Fruit fly (Drosophila melanogaster): ENCODE data around the gene Cpr30F.

Gene Cpr30F

DNA sequence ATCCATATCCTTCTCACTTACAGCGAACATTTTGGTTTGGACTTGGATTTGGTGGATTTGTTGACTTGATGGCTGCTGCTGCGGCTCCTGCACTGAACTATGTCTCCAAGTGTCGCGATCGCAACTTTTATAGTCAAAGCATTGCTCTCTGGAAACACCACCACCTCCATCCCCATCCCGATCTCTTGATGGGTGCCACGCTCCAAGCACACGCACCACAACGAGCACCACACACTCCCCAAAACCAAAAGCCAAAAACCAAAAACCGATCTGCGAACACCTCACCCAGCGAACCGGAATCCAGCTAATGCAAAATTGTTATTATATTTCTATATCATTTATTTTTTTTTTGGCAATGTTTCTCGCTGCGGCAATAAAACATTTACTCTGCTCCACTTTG, at the start of gene Cpr30F:
Gene Cpr30F (minus strand): TSS at position 101 of the 400 bp plus-strand sequence.
- TF ChIP-seq Myc (optimal IDR thresholded peaks at IDR 0.05): no peak
- no peak for TF ChIP-seq Sin3A (optimal IDR thresholded peaks at IDR 0.05)
- TF ChIP-seq psq (optimal IDR thresholded peaks at IDR 0.05): no peak
- no peak for TF ChIP-seq ttk (optimal IDR thresholded peaks at IDR 0.05)
- no peak for TF ChIP-seq h (optimal IDR thresholded peaks at IDR 0.05)
- no peak for TF ChIP-seq insv (optimal IDR thresholded peaks at IDR 0.05)

DNA sequence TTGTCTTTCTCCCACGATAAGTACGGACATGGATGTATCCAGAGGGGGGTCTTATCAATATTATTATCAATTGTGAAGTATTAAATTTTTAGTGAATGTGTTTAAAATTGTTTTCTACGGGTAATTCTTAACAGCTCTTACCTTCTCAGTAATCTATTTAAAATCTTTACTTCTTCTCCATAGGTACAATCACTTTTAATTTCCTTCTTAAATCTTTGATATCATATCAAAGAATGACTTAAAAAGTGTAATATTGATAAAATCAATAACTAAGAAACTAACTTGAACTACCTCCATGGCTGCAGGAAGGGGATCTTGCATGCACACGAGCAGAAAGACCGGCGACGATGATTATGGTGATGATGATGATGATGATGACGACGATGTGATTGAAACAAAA, 49.6 kb upstream of the Cpr30F start:
- TF ChIP-seq ttk (optimal IDR thresholded peaks at IDR 0.05) (no peak), h (optimal IDR thresholded peaks at IDR 0.05) (no peak), Myc (optimal IDR thresholded peaks at IDR 0.05) (no peak), Sin3A (optimal IDR thresholded peaks at IDR 0.05) (no peak), psq (optimal IDR thresholded peaks at IDR 0.05) (no peak)

DNA sequence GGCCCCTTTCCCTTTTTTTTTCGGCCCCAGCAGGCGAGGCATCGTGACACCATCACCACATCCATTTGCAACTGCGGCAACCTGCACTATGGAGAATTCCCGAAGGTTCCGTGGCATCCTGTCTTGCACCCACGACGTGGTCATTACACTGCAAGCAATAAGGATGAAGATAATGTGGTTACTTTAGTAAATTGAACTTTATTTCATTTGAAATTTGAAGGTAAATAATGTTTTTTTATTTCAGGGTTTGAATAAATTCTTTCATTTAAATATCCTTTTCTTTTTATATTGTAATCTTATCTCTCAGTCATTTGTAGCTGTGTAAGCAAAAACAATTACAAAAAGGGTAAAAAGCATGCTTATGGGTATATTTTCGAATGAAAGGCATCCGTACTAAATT, 48.8 kb upstream of the Cpr30F start:
- no peak for TF ChIP-seq Myc (optimal IDR thresholded peaks at IDR 0.05)

DNA sequence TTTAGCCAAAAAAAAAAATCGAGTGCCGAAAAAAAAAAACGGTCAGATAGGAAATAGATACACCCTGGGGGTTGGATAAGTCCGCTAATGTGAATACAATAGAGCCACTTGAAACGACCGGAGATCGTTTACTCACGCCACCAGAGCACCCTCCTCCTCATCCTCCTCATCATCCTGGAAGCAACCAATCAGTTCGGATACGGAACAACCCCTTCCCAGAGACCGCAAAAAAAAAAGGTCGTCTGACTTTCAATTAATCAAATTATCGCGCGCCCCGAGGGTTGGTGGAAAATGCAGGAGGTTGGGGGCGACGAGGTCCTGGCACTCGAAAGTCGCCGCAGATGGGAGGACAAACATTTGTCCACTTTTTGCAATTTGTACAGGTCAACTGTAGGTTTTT, 39.7 kb upstream of the Cpr30F start:
- TF ChIP-seq Myc (optimal IDR thresholded peaks at IDR 0.05): no peak
- TF ChIP-seq Sin3A (optimal IDR thresholded peaks at IDR 0.05): no peak
- no peak for TF ChIP-seq psq (optimal IDR thresholded peaks at IDR 0.05)
- TF ChIP-seq insv (optimal IDR thresholded peaks at IDR 0.05): no peak
- no peak for TF ChIP-seq ttk (optimal IDR thresholded peaks at IDR 0.05)
- no peak for TF ChIP-seq h (optimal IDR thresholded peaks at IDR 0.05)

DNA sequence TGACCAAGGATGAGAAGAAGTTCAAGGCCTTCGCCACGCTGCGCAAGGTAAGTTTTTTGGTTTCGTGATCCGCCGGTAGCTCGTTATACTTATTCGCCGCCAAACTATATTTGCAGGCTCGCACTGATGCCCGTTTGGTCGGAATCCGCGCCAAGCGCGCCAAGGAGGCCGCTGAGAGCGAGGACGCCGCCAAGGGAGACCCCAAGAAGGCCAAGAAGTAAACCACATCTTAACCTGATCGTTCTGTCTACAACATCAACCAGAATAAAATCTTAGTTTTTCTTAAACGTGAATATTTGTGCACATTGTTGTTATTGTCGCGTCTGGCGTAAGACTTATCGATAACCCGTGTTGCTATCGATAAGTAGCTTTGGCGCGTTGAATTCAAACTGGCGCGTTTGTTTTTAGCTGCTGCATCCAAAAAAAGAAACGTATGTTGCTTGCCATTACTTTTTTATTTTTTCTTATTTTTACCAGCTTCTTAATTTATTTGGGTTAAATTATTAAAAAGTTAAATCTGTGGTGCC, 35.3 kb upstream of the Cpr30F start:
- TF ChIP-seq Sin3A (optimal IDR thresholded peaks at IDR 0.05) (no peak), Myc (optimal IDR thresholded peaks at IDR 0.05) (no peak), ttk (optimal IDR thresholded peaks at IDR 0.05) (no peak), h (optimal IDR thresholded peaks at IDR 0.05) (no peak), psq (optimal IDR thresholded peaks at IDR 0.05) (no peak), insv (optimal IDR thresholded peaks at IDR 0.05) (no peak)

DNA sequence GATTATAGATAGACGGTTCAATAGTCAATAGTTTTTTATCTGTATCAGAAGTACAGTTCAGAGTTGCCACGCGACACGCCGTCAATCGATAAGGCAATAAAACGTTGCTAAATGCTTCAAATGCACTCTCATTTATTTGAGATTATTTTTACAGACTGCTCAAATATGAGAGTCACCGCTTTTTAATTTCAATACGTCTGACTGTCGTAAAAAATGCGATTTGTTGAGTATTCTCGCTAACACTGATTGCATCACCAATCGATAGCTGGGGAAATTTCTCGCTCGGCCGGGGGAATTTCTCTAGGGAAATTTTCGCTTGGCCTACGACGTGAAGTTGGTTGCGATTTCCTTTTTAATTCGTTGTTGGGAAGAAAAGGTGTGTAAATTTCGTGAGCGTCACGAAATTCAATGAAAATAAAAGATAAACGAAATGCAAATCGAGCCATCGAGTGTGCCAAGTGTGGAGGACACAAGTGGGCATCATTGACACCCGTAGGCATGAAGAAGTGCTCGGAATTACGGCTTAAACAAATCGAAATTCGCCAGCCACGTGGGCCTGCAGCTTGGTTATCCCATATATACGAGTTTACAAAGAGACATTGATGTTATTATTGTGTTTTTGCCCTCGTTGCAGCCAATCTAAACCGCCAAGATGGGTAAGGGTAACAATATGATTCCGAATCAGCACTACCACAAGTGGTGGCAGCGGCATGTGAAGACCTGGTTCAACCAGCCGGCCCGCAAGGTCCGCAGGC, 34.2 kb upstream of the Cpr30F start, which contains the start of the genes Dref and RpL13:
Gene Dref (minus strand): TSS at position 247 of the 755 bp plus-strand sequence.
Gene RpL13 (plus strand): TSS at position 331 of the 755 bp plus-strand sequence.
- TF ChIP-seq Sin3A (optimal IDR thresholded peaks at IDR 0.05): no peak
- no peak for TF ChIP-seq h (optimal IDR thresholded peaks at IDR 0.05)
- TF ChIP-seq Myc (optimal IDR thresholded peaks at IDR 0.05): no peak
- TF ChIP-seq insv (optimal IDR thresholded peaks at IDR 0.05): no peak
- no peak for TF ChIP-seq psq (optimal IDR thresholded peaks at IDR 0.05)
- no peak for TF ChIP-seq ttk (optimal IDR thresholded peaks at IDR 0.05)

DNA sequence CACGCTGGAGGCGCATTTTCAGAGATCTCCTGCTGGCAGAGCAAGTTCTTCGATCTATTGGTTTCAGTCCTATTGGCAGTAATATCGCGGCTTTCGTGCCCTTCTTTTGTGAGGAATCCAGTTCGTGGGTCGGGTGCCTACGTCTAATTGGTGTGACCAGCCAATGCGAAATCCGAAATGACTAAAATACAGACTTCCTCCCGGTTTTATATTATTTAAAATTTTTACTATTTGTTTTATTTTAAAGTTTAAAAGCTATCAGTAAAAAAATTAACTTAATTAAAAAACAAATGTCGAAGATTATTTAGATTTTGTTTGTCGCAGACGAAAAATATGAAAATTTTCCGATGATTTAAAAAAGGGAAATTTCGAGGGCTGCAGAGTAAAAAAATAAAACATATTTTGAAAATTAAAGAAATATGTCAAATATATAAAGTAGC, 30.7 kb upstream of the Cpr30F start, which contains the start of gene CG5850:
Gene CG5850 (minus strand): TSS at position 347 of the 440 bp plus-strand sequence.
- no peak for TF ChIP-seq psq (optimal IDR thresholded peaks at IDR 0.05)
- TF ChIP-seq ttk (optimal IDR thresholded peaks at IDR 0.05): no peak
- TF ChIP-seq Myc (optimal IDR thresholded peaks at IDR 0.05): no peak
- no peak for TF ChIP-seq h (optimal IDR thresholded peaks at IDR 0.05)
- TF ChIP-seq insv (optimal IDR thresholded peaks at IDR 0.05): no peak
- TF ChIP-seq Sin3A (optimal IDR thresholded peaks at IDR 0.05): no peak

DNA sequence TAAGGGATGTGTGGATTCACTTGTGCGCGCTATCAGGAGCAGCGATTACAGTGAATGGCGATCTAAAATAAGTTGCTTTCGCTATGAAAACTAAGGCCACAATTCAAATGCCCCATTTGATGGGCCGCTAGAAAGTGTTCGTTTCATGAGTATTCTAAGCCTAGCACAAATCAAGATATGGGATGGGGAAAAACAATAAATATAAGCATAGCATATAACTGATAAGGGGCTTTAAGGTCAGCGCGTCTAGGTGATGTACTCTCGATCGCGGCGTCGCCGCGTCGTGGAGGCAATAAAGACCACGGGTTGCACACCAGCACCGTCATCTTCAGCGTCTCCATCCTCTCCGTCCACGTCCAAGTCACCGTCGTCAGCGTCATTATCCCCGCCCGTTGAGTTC, 27.8 kb upstream of the Cpr30F start:
- TF ChIP-seq Sin3A (optimal IDR thresholded peaks at IDR 0.05) (no peak), insv (optimal IDR thresholded peaks at IDR 0.05) (no peak), ttk (optimal IDR thresholded peaks at IDR 0.05) (no peak), h (optimal IDR thresholded peaks at IDR 0.05) (no peak), Myc (optimal IDR thresholded peaks at IDR 0.05) (no peak), psq (optimal IDR thresholded peaks at IDR 0.05) (no peak)

DNA sequence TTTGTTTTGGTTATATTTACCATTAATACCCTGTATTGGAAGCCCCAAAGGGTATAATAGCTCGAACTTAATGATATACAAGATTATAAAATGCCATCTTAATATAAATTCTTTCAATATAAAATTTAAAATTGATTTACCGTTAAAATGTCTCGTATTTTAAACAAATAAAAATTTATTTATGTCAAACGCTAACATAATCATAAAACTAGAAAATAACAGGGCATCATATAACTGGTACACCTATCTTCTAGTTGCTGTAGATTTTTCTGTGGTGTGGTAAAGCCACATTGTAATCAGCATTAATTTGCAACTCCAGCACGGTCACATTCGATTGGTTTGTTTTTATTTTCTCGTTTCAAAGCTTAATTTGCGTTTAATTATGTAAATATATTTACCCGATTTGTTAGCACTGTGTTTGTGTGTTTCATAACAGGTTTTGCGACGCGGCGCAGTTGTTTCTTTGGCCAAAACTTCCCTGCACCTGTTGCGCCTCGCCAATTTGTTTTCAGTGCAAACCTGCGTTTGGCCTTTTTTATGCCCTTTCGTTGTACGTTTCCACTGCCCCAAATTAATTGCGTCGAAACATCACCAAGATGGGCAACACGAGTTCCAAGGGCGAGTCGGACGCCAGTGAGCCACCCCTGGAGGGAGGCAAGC, 24.2 kb upstream of the Cpr30F start, which contains the start of the genes CG4658 and CG5846:
Gene CG4658 (plus strand): TSS at position 140 of the 660 bp plus-strand sequence.
Gene CG5846 (minus strand): TSS at position 245 of the 660 bp plus-strand sequence.
- TF ChIP-seq Sin3A (optimal IDR thresholded peaks at IDR 0.05) (no peak), psq (optimal IDR thresholded peaks at IDR 0.05) (no peak), h (optimal IDR thresholded peaks at IDR 0.05) (no peak), ttk (optimal IDR thresholded peaks at IDR 0.05) (no peak), insv (optimal IDR thresholded peaks at IDR 0.05) (no peak)

DNA sequence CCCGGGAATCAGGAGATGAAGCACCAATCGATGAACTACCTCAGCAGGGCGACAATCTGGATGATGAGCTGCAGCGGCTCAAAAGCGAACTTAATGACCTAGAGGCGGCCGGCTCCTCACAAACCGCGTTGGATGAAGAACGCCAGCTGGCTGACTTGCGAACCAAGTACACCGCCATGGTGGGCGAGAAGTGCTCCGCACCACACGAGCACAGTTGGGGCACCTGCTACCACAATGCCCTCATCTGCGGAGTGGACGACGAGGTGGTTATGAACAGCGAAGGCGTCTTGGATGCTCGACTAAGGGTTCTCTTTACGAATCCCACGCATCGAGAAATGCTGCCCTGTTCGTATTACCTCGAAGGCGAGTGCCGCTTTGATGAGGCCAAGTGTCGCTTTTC, 21.7 kb upstream of the Cpr30F start:
- TF ChIP-seq Sin3A (optimal IDR thresholded peaks at IDR 0.05) (no peak), ttk (optimal IDR thresholded peaks at IDR 0.05) (no peak), h (optimal IDR thresholded peaks at IDR 0.05) (no peak), Myc (optimal IDR thresholded peaks at IDR 0.05) (no peak), psq (optimal IDR thresholded peaks at IDR 0.05) (no peak), insv (optimal IDR thresholded peaks at IDR 0.05) (no peak)

DNA sequence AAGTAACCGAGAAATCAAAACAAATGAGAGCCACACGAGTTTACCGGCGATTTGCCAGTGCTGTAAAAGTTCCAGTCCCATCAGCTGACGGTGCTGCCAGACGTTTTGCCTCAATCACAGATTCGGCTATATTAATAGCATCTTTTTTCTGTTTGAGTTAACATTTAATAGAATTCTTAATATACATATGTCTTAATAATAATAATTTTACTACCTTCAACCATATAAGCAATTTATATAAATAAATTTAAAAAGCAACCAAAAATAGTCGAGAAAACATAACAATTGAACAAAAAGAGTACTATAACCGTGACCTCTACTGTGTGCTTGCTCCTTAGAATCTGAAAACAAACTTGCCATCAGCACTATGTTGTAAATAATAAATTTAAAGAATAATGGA, 21.2 kb upstream of the Cpr30F start, which contains the start of the genes CG13126 and CG4709:
Gene CG13126 (minus strand): TSS at position 63 of the 400 bp plus-strand sequence.
Gene CG4709 (plus strand): TSS at position 207 of the 400 bp plus-strand sequence.
- TF ChIP-seq Myc (optimal IDR thresholded peaks at IDR 0.05) (no peak), insv (optimal IDR thresholded peaks at IDR 0.05) (no peak), Sin3A (optimal IDR thresholded peaks at IDR 0.05) (no peak), h (optimal IDR thresholded peaks at IDR 0.05) (no peak), ttk (optimal IDR thresholded peaks at IDR 0.05) (no peak), psq (optimal IDR thresholded peaks at IDR 0.05) (no peak)

All from Kc167 (cell line).